Worm (Caenorhabditis elegans): ENCODE measurements around the gene R02F2.10.

The R02F2.10 gene

ce11 chrIII:5495168-5495567, 17.1 kb downstream of the R02F2.10 start, which contains the start of gene R02F2.8:
Gene R02F2.8, minus strand, starts transcription at chrIII:5495268.
- TF ChIP-seq hlh-8 (tag; optimal IDR thresholded peaks at IDR 0.05) (no peak), madf-2 (tag; optimal IDR thresholded peaks at IDR 0.05) (no peak), sox-4 (tag; optimal IDR thresholded peaks at IDR 0.05) (no peak), ceh-48 (tag; optimal IDR thresholded peaks at IDR 0.05) (no peak)

- TF ChIP-seq unc-42 (tag; optimal IDR thresholded peaks at IDR 0.05) (peak; percentile 37), ceh-24 (tag; optimal IDR thresholded peaks at IDR 0.05) (no peak), ets-4 (tag; optimal IDR thresholded peaks at IDR 0.05) (peak; percentile 55), nfya-1 (tag; optimal IDR thresholded peaks at IDR 0.05) (peak; percentile 41), mec-3 (tag; optimal IDR thresholded peaks at IDR 0.05; ENCODE audit: borderline replicate concordance) (no peak)
These were observed 20.9 kb downstream of the R02F2.10 start, which contains the start of gene R02F2.9 for ce11 chrIII:5498973-5499372. Gene R02F2.9, plus strand, starts transcription at chrIII:5499190.

ce11 chrIII:5499942-5500341, 21.8 kb downstream of the R02F2.10 start:
- TF ChIP-seq rnt-1 (tag; optimal IDR thresholded peaks at IDR 0.05) (no peak), K02D7.2 (tag; optimal IDR thresholded peaks at IDR 0.05) (no peak), ceh-31 (tag; optimal IDR thresholded peaks at IDR 0.05) (peak; percentile 23), nhr-232 (tag; optimal IDR thresholded peaks at IDR 0.05) (no peak), ceh-2 (tag; optimal IDR thresholded peaks at IDR 0.05) (no peak), ceh-48 (tag; optimal IDR thresholded peaks at IDR 0.05) (peak; percentile 31), tbx-2 (tag; optimal IDR thresholded peaks at IDR 0.05) (peak; percentile 2), hlh-30 (tag; optimal IDR thresholded peaks at IDR 0.05; ENCODE audit: insufficient read depth) (peak; percentile 86), dve-1 (tag; optimal IDR thresholded peaks at IDR 0.05) (no peak)

ce11 chrIII:5500732-5501131, 22.6 kb downstream of the R02F2.10 start:
- TF ChIP-seq che-1 (tag; optimal IDR thresholded peaks at IDR 0.05) = no peak
- no peak for TF ChIP-seq ceh-24 (tag; optimal IDR thresholded peaks at IDR 0.05)
- TF ChIP-seq ceh-2 (tag; optimal IDR thresholded peaks at IDR 0.05) = no peak

- peak; percentile 7 for TF ChIP-seq hlh-30 (tag; optimal IDR thresholded peaks at IDR 0.05; ENCODE audit: insufficient read depth)
- TF ChIP-seq Y22D7AL.16 (tag; optimal IDR thresholded peaks at IDR 0.05) = no peak
- TF ChIP-seq ceh-9 (tag; optimal IDR thresholded peaks at IDR 0.05) = no peak
- no peak for TF ChIP-seq unc-55 (GFP tag; optimal IDR thresholded peaks at IDR 0.05)
- no peak for TF ChIP-seq ceh-30 (tag; optimal IDR thresholded peaks at IDR 0.05)
- TF ChIP-seq odd-2 (tag; optimal IDR thresholded peaks at IDR 0.05) = no peak
These were observed 23.5 kb downstream of the R02F2.10 start, which contains the start of gene R02F2.1 for ce11 chrIII:5501358-5502287. Gene R02F2.1, plus strand, starts transcription at chrIII:5501885.

- TF ChIP-seq pha-2 (tag; optimal IDR thresholded peaks at IDR 0.05) (no peak), pros-1 (tag; optimal IDR thresholded peaks at IDR 0.05) (no peak), ztf-16 (tag; optimal IDR thresholded peaks at IDR 0.05) (peak; percentile 4), madf-2 (tag; optimal IDR thresholded peaks at IDR 0.05) (peak; percentile 6), hlh-15 (tag; optimal IDR thresholded peaks at IDR 0.05) (no peak), hlh-30 (tag; optimal IDR thresholded peaks at IDR 0.05; ENCODE audit: insufficient read depth) (peak; percentile 23), rnt-1 (tag; optimal IDR thresholded peaks at IDR 0.05) (no peak), zip-5 (tag; optimal IDR thresholded peaks at IDR 0.05) (no peak), ceh-6 (GFP tag; optimal IDR thresholded peaks at IDR 0.05) (no peak), hlh-13 (GFP tag; optimal IDR thresholded peaks at IDR 0.05) (no peak), tbx-7 (tag; optimal IDR thresholded peaks at IDR 0.05) (no peak), ceh-14 (tag; optimal IDR thresholded peaks at IDR 0.05) (no peak), ceh-2 (tag; optimal IDR thresholded peaks at IDR 0.05) (peak; percentile 10), ceh-19 (GFP tag; optimal IDR thresholded peaks at IDR 0.05) (no peak), C38D4.7 (GFP tag; optimal IDR thresholded peaks at IDR 0.05) (no peak), ama-1 (optimal IDR thresholded peaks at IDR 0.05) (no peak), nfya-1 (tag; optimal IDR thresholded peaks at IDR 0.05) (peak; percentile 58), ceh-22 (tag; optimal IDR thresholded peaks at IDR 0.05) (no peak), K02D7.2 (tag; optimal IDR thresholded peaks at IDR 0.05) (no peak), odd-2 (tag; optimal IDR thresholded peaks at IDR 0.05) (no peak), ref-2 (tag; optimal IDR thresholded peaks at IDR 0.05) (no peak), ceh-31 (tag; optimal IDR thresholded peaks at IDR 0.05) (peak; percentile 64), unc-55 (GFP tag; optimal IDR thresholded peaks at IDR 0.05) (peak; percentile 59), unc-86 (tag; optimal IDR thresholded peaks at IDR 0.05) (no peak), ceh-45 (GFP tag; IDR thresholded peaks at IDR 0.05) (no peak)
These were observed 24.9 kb downstream of the R02F2.10 start for ce11 chrIII:5502915-5503575.

Data from whole organism, late embryonic.